Worm (Caenorhabditis elegans) whole organism, L2 larva: Measurements from ENCODE around the gene lgmn-1.
A peak's percentile ranks its signal among the peaks of the same experiment; 100 is the strongest.

Experiments used
- C34F6.9 ChIP-seq: fragments of 150-350 bp; optimal IDR thresholded peaks from 2 replicates; lab custom pipeline; 2014; ENCODE audit warnings: missing biosample characterization, missing genetic modification characterization
- F13H6.1 ChIP-seq: sonication (generic microtip); optimal IDR thresholded peaks from 2 replicates; lab custom pipeline; 2016; ENCODE audit warnings: missing genetic modification characterization, missing compliant biosample characterization
- R02D3.7 ChIP-seq: fragments of 150-350 bp; optimal IDR thresholded peaks from 2 replicates; lab custom pipeline; 2014; ENCODE audit warnings: missing biosample characterization, missing genetic modification characterization
- Y55F3AM.14 ChIP-seq: fragments of 200-800 bp; sonication (Bioruptor generic); optimal IDR thresholded peaks from 2 replicates; lab custom pipeline; 2018; ENCODE audit warnings: mild to moderate bottlenecking, missing genetic modification characterization, missing compliant biosample characterization
- ZK546.5 ChIP-seq: sonication (generic microtip); optimal IDR thresholded peaks from 2 replicates; lab custom pipeline; 2017; ENCODE audit warnings: missing biosample characterization, missing genetic modification characterization
- alr-1 ChIP-seq: fragments of 150-350 bp; optimal IDR thresholded peaks from 2 replicates; lab custom pipeline; 2014; ENCODE audit warnings: missing biosample characterization, missing genetic modification characterization
- aly-2 ChIP-seq: fragments of 150-350 bp; optimal IDR thresholded peaks from 2 replicates; lab custom pipeline; 2014; ENCODE audit warnings: missing biosample characterization, missing genetic modification characterization
- ama-1 ChIP-seq: fragments of 150-350 bp; optimal IDR thresholded peaks from 2 replicates; lab custom pipeline; 2018; ENCODE audit warnings: inconsistent platforms
- blmp-1 ChIP-seq: sonication (generic microtip); optimal IDR thresholded peaks from 2 replicates; lab custom pipeline; 2017; ENCODE audit warnings: missing genetic modification characterization, mild to moderate bottlenecking, missing compliant biosample characterization, antibody characterized with exemption, moderate library complexity; ENCODE audit not compliant: insufficient read depth
- ceh-16 ChIP-seq: fragments of 150-350 bp; optimal IDR thresholded peaks from 2 replicates; lab custom pipeline; 2014; ENCODE audit warnings: missing biosample characterization, missing genetic modification characterization
- ceh-82 ChIP-seq: fragments of 150-350 bp; optimal IDR thresholded peaks from 2 replicates; lab custom pipeline; 2014; ENCODE audit warnings: missing biosample characterization, missing genetic modification characterization
- crh-2 ChIP-seq: sonication (generic microtip); optimal IDR thresholded peaks from 2 replicates; lab custom pipeline; 2017; ENCODE audit warnings: missing biosample characterization, missing genetic modification characterization
- dmd-4 ChIP-seq: sonication (generic microtip); optimal IDR thresholded peaks from 2 replicates; lab custom pipeline; 2017; ENCODE audit warnings: missing biosample characterization, missing genetic modification characterization
- egl-27 ChIP-seq: sonication (generic microtip); optimal IDR thresholded peaks from 3 replicates; lab custom pipeline; 2017; ENCODE audit warnings: missing biosample characterization, missing genetic modification reagents, missing genetic modification characterization
- elt-1 ChIP-seq: fragments of 150-350 bp; optimal IDR thresholded peaks from 2 replicates; lab custom pipeline; 2014; ENCODE audit warnings: missing biosample characterization, missing genetic modification characterization
- elt-3 ChIP-seq: sonication (generic microtip); optimal IDR thresholded peaks from 2 replicates; lab custom pipeline; 2017; ENCODE audit warnings: missing biosample characterization, missing genetic modification characterization
- fos-1 ChIP-seq: fragments of 150-350 bp; optimal IDR thresholded peaks from 2 replicates; lab custom pipeline; 2014; ENCODE audit warnings: missing biosample characterization, missing genetic modification characterization
- gmeb-1 ChIP-seq: fragments of 150-350 bp; optimal IDR thresholded peaks from 2 replicates; lab custom pipeline; 2014; ENCODE audit warnings: missing biosample characterization, missing genetic modification characterization
- lin-11 ChIP-seq: fragments of 150-350 bp; sonication (generic microtip); optimal IDR thresholded peaks from 2 replicates; lab custom pipeline; 2014; ENCODE audit warnings: missing biosample characterization, missing genetic modification characterization, inconsistent platforms, mixed read lengths
- lin-13 ChIP-seq: fragments of 150-350 bp; optimal IDR thresholded peaks from 2 replicates; lab custom pipeline; 2014; ENCODE audit warnings: missing biosample characterization, missing genetic modification reagents, missing genetic modification characterization
- lin-39 ChIP-seq: fragments of 150-350 bp; optimal IDR thresholded peaks from 2 replicates; lab custom pipeline; 2014; ENCODE audit warnings: missing biosample characterization, missing genetic modification reagents, missing genetic modification characterization
- lsy-2 ChIP-seq, 2 experiments: fragments of 150-350 bp in 1 of 2; sonication (generic microtip) in 1 of 2; optimal IDR thresholded peaks; 2 replicates each; lab custom pipeline; 2014 to 2017; ENCODE audit warnings: missing biosample characterization in 2 of 2, missing genetic modification characterization in 2 of 2
- mab-5 ChIP-seq: fragments of 150-350 bp; optimal IDR thresholded peaks from 2 replicates; lab custom pipeline; 2014; ENCODE audit warnings: missing biosample characterization, missing genetic modification characterization
- mbf-1 ChIP-seq: sonication (generic microtip); optimal IDR thresholded peaks from 2 replicates; lab custom pipeline; 2017; ENCODE audit warnings: missing biosample characterization, missing genetic modification characterization
- mdl-1 ChIP-seq, 2 experiments: fragments of 150-350 bp in 1 of 2; sonication (generic microtip) in 1 of 2; optimal IDR thresholded peaks; 2 replicates each; lab custom pipeline; 2017; ENCODE audit warnings: missing biosample characterization in 2 of 2, missing genetic modification characterization in 2 of 2
- nhr-10 ChIP-seq: sonication (generic microtip); optimal IDR thresholded peaks from 2 replicates; lab custom pipeline; 2017; ENCODE audit warnings: missing biosample characterization, missing genetic modification characterization
- nhr-11 ChIP-seq: fragments of 150-350 bp; optimal IDR thresholded peaks from 2 replicates; lab custom pipeline; 2014; ENCODE audit warnings: missing biosample characterization, missing genetic modification characterization
- nhr-12 ChIP-seq: fragments of 150-350 bp; optimal IDR thresholded peaks from 2 replicates; lab custom pipeline; 2014; ENCODE audit warnings: missing biosample characterization, missing genetic modification characterization
- nhr-129 ChIP-seq: fragments of 150-350 bp; optimal IDR thresholded peaks from 2 replicates; lab custom pipeline; 2014; ENCODE audit warnings: missing biosample characterization, missing genetic modification characterization
- nhr-21 ChIP-seq: fragments of 150-350 bp; optimal IDR thresholded peaks from 2 replicates; lab custom pipeline; 2014; ENCODE audit warnings: missing biosample characterization, missing genetic modification characterization
- nhr-23 ChIP-seq: fragments of 150-350 bp; optimal IDR thresholded peaks from 2 replicates; lab custom pipeline; 2014; ENCODE audit warnings: missing biosample characterization, missing genetic modification reagents, missing genetic modification characterization
- nhr-237 ChIP-seq: fragments of 150-350 bp; optimal IDR thresholded peaks from 2 replicates; lab custom pipeline; 2014; ENCODE audit warnings: missing biosample characterization, missing genetic modification characterization
- nhr-25 ChIP-seq: fragments of 150-350 bp; sonication (generic microtip); optimal IDR thresholded peaks from 3 replicates; lab custom pipeline; 2014; ENCODE audit warnings: missing biosample characterization, missing genetic modification characterization
- nhr-6 ChIP-seq: fragments of 150-350 bp; optimal IDR thresholded peaks from 2 replicates; lab custom pipeline; 2014; ENCODE audit warnings: missing biosample characterization, missing genetic modification characterization
- nhr-77 ChIP-seq: fragments of 150-350 bp; optimal IDR thresholded peaks from 2 replicates; lab custom pipeline; 2014; ENCODE audit warnings: missing biosample characterization, missing genetic modification characterization
- peb-1 ChIP-seq: fragments of 150-350 bp; optimal IDR thresholded peaks from 2 replicates; lab custom pipeline; 2014; ENCODE audit warnings: missing biosample characterization, missing genetic modification characterization
- sem-4 ChIP-seq: fragments of 150-350 bp; optimal IDR thresholded peaks from 2 replicates; lab custom pipeline; 2014; ENCODE audit warnings: missing biosample characterization, missing genetic modification reagents, missing genetic modification characterization
- skn-1 ChIP-seq: sonication (generic microtip); optimal IDR thresholded peaks from 2 replicates; lab custom pipeline; 2017; ENCODE audit warnings: missing biosample characterization, missing genetic modification characterization
- sma-3 ChIP-seq: sonication (generic microtip); optimal IDR thresholded peaks from 2 replicates; lab custom pipeline; 2016; ENCODE audit warnings: missing genetic modification reagents, missing genetic modification characterization, missing compliant biosample characterization
- sma-9 ChIP-seq, 2 experiments: fragments of 150-350 bp in 1 of 2; sonication (generic microtip) in 1 of 2; optimal IDR thresholded peaks; 2 replicates each; lab custom pipeline; 2014 to 2016; ENCODE audit warnings: missing genetic modification characterization in 2 of 2, mild to moderate bottlenecking in 1 of 2, missing biosample characterization in 1 of 2, missing compliant biosample characterization in 1 of 2, missing genetic modification reagents in 1 of 2, moderate library complexity in 1 of 2
- snpc-4 ChIP-seq: fragments of 150-350 bp; optimal IDR thresholded peaks from 2 replicates; lab custom pipeline; 2014; ENCODE audit warnings: missing biosample characterization, missing genetic modification characterization
- unc-39 ChIP-seq: fragments of 150-350 bp; optimal IDR thresholded peaks from 2 replicates; lab custom pipeline; 2014; ENCODE audit warnings: missing biosample characterization, missing genetic modification characterization
- unc-55 ChIP-seq: fragments of 150-350 bp; sonication (generic microtip); optimal IDR thresholded peaks from 3 replicates; lab custom pipeline; 2014; ENCODE audit warnings: missing biosample characterization, missing genetic modification reagents, missing genetic modification characterization
- unc-62 ChIP-seq: fragments of 150-350 bp; optimal IDR thresholded peaks from 2 replicates; lab custom pipeline; 2014; ENCODE audit warnings: missing biosample characterization, missing genetic modification reagents, missing genetic modification characterization
- zag-1 ChIP-seq: fragments of 150-350 bp; optimal IDR thresholded peaks from 2 replicates; lab custom pipeline; 2014; ENCODE audit warnings: missing biosample characterization, missing genetic modification characterization
- ztf-1 ChIP-seq: fragments of 200-800 bp; sonication (Bioruptor generic); conservative IDR thresholded peaks from 2 replicates; pipeline ENCODE4 v1.3.6; 2022; ENCODE audit warnings: missing genetic modification characterization, missing compliant biosample characterization
- ztf-11 ChIP-seq: sonication (generic microtip); optimal IDR thresholded peaks from 2 replicates; lab custom pipeline; 2017; ENCODE audit warnings: missing biosample characterization, missing genetic modification characterization
- ztf-4 ChIP-seq: fragments of 150-350 bp; optimal IDR thresholded peaks from 2 replicates; lab custom pipeline; 2014; ENCODE audit warnings: missing biosample characterization, missing genetic modification characterization

The lgmn-1 gene

DNA sequence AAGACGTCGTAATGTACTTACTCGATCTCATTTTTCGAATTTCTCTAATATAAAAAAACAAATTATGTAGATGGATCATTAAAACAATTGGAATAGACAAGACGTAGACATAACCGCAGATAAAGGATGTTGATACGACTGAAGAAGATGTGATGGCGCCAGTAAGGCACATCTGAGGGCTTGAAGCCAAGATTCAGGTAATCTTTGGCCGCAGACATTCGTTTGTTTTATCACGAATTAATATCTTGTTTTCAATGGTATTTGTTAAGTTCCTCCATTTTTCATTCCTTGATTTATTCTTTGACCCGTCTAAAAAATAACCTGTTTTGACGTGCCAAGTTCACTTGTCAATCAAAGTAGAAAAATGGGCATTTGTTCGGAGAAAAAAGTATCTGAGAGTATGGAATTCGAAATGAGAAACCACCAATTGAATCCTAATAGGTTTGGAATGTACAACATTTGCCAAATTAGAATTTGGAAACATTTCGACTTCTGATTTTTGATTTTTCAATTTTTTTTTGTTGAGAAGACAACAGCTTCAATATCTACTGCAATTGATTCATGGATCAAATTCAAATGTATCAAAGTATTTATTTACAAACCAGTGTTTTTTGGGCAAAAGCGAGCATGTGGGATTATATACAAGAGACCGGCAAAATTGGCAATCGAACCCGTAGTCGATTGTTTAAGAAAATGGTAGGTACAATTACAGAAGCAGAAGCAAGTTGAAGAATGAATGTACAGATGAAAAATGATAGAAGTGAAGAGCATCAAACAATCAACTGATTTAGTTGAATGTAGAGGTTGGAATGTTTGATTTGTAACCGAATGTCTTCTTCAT is 39.0 kb downstream of the lgmn-1 start (continued):
- no peak for TF ChIP-seq ztf-1
- no peak for TF ChIP-seq mab-5 (tag; lab: Kevin White, UChicago)
- no peak for TF ChIP-seq nhr-23 (tag; lab: Kevin White, UChicago)
- TF ChIP-seq C34F6.9 (tag; lab: Kevin White, UChicago), result no peak

DNA sequence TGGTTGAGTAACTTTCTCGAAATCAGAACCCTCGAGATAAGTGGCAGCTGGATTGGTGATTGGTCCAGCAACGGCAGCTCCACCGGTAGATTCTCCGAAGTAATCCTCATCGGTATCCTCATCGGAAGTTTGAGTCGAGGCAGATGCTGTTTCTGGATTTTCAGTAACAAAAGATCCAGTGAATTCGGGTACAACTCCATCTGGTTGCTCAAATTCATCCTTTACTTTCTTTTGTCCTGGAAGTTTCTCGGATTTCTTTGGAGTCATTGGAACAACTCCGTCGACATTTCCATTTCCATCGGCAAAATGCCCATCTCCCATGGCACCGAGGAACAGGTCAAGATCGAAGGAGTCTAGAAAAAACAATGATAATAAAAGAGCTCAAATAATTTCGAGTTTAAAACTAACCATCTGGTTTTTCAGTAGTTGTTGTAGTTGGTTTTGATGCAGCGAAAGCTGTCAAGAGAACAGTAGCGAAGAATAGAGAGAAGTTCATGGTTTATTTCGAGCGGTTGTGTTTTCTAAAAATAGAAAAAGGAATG is 39.9 kb downstream of the lgmn-1 start, which contains the start of gene F45D3.4:
TSS of gene F45D3.4 (minus strand) at position 521 of the 542 bp plus-strand sequence.
- TF ChIP-seq ama-1 (peak; percentile 96), ZK546.5 (no peak), mbf-1 (tag; lab: Kevin White, UChicago) (no peak)

DNA sequence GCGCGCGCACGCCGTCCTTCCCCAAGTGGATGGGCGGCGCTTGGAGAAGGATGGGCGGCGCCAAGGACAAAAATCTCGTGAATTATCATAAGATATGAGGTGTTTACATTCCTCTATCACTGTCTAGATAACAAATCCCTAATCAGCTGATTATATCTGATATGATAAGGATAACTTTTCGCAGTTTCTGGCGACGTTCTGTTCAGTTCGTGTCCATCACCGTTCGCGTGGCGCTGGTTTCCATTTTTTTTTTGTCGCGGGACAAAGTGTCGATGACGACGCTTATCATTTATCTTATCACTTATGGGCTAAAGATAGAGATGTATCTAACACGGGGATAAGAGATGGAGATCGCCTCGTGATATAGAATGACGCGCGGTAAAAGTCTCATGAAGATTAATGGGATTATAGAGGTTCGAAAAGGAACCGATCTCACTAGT is 40.5 kb downstream of the lgmn-1 start:
- TF ChIP-seq ceh-16 (tag; lab: Kevin White, UChicago) (no peak), egl-27 (peak; percentile 66), nhr-25 (tag; lab: Kevin White, UChicago) (peak; percentile 57), lsy-2 (tag; optimal IDR thresholded peaks at IDR 0.05; lab: Kevin White, UChicago) (peak in 1 of 2 experiments; percentile 34), gmeb-1 (tag; lab: Kevin White, UChicago) (peak; percentile 12), skn-1 (tag; lab: Kevin White, UChicago) (no peak), mdl-1 (tag; optimal IDR thresholded peaks at IDR 0.05; lab: Kevin White, UChicago) (peak; percentile 30 to 45), lin-39 (tag; lab: Kevin White, UChicago) (no peak), R02D3.7 (tag; lab: Kevin White, UChicago) (no peak), nhr-21 (peak; percentile 90), mbf-1 (tag; lab: Kevin White, UChicago) (no peak), nhr-12 (tag; lab: Kevin White, UChicago) (no peak), ztf-1 (no peak), dmd-4 (no peak), fos-1 (peak; percentile 49), aly-2 (no peak), unc-55 (GFP tag; lab: Kevin White, UChicago) (no peak), nhr-77 (no peak), ceh-82 (no peak), F13H6.1 (tag; lab: Kevin White, UChicago) (peak; percentile 7), ZK546.5 (no peak), nhr-129 (tag; lab: Kevin White, UChicago) (no peak), lin-11 (tag; lab: Kevin White, UChicago) (no peak), nhr-237 (no peak), nhr-6 (tag; lab: Kevin White, UChicago) (no peak), lin-13 (GFP tag; lab: Kevin White, UChicago) (no peak), mab-5 (tag; lab: Kevin White, UChicago) (no peak), snpc-4 (tag; lab: Kevin White, UChicago) (no peak), nhr-10 (tag; lab: Kevin White, UChicago) (no peak), sem-4 (tag; lab: Kevin White, UChicago) (no peak), zag-1 (tag; lab: Kevin White, UChicago) (no peak), unc-39 (tag; lab: Kevin White, UChicago) (no peak), alr-1 (tag; lab: Kevin White, UChicago) (no peak), nhr-23 (tag; lab: Kevin White, UChicago) (no peak), unc-62 (GFP tag; lab: Kevin White, UChicago) (no peak), elt-1 (no peak), elt-3 (no peak), ztf-4 (tag; lab: Kevin White, UChicago) (no peak), C34F6.9 (tag; lab: Kevin White, UChicago) (no peak), Y55F3AM.14 (GFP tag; lab: Kevin White, UChicago) (peak; percentile 2), crh-2 (no peak), blmp-1 (tag; lab: Kevin White, UChicago) (peak; percentile 60), sma-3 (GFP tag; lab: Kevin White, UChicago) (peak; percentile 67), ama-1 (no peak), ztf-11 (tag; lab: Kevin White, UChicago) (no peak), peb-1 (tag; lab: Kevin White, UChicago) (no peak), sma-9 (GFP tag; optimal IDR thresholded peaks at IDR 0.05; lab: Kevin White, UChicago) (peak; percentile 70), sma-9 (tag; optimal IDR thresholded peaks at IDR 0.05; lab: Kevin White, UChicago) (no peak), nhr-11 (tag; lab: Kevin White, UChicago) (no peak)
